Worm (Caenorhabditis elegans) whole organism, mixed stage, embryonic: Measurements from ENCODE around the gene srh-116.

ENCODE experiments used
- elt-1 ChIP-seq: sonication (generic microtip); optimal IDR thresholded peaks from 2 replicates; lab custom pipeline; 2017; ENCODE audit warnings: missing genetic modification characterization, mild to moderate bottlenecking, missing compliant biosample characterization, antibody characterized with exemption, moderate library complexity, borderline replicate concordance; ENCODE audit not compliant: insufficient read depth
- lsy-2 ChIP-seq: fragments of 150-350 bp; optimal IDR thresholded peaks from 2 replicates; lab custom pipeline; 2014; ENCODE audit warnings: missing biosample characterization, missing genetic modification characterization
- nhr-12 ChIP-seq: fragments of 150-350 bp; optimal IDR thresholded peaks from 2 replicates; lab custom pipeline; 2014; ENCODE audit warnings: missing biosample characterization, missing genetic modification characterization

DNA sequence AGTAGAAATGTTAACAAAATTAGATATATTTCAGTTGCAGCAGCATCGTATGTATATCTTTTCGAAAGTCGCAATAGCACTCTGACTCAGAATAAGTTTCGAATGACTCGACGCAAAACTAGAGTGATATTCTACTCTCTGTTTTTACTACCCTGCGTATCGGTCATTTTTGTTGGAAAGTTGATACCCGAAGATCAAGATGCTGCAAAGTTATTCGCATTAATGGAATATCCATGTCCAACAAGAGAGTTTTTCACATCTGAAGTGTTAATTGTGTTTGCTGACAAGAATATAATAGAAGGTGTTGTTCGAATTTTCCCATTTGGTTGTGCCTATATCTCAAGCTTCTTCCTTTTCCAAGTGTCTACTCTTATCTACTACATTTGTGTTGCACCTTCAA lies 17.2 kb upstream of the srh-116 start:
- no peak for TF ChIP-seq elt-1 (tag; lab: Kevin White, UChicago)
- no peak for TF ChIP-seq lsy-2 (tag; lab: Kevin White, UChicago)
- no peak for TF ChIP-seq nhr-12 (tag; lab: Kevin White, UChicago)
